Fruit fly (Drosophila melanogaster) whole organism, embryonic: ENCODE results near the gene Pink1.
A peak's percentile ranks its signal among the peaks of the same experiment; 100 is the strongest.

Experiments used
- ATbp ChIP-seq: fragments of 200-800 bp; sonication (Bioruptor generic); optimal IDR thresholded peaks from 2 replicates; lab custom pipeline; 2017; ENCODE audit warnings: missing biosample characterization, mild to moderate bottlenecking, missing genetic modification characterization, missing genetic modification reagents
- Antp ChIP-seq: fragments of 200-800 bp; sonication (Bioruptor generic); optimal IDR thresholded peaks from 3 replicates; lab custom pipeline; 2016; ENCODE audit warnings: missing biosample characterization, missing genetic modification characterization
- CG10267 ChIP-seq: fragments of 200-800 bp; sonication (Bioruptor generic); optimal IDR thresholded peaks from 2 replicates; lab custom pipeline; 2018; ENCODE audit warnings: missing biosample characterization, mild to moderate bottlenecking, missing genetic modification characterization, moderate library complexity
- CG10543 ChIP-seq: fragments of 200-800 bp; sonication (Bioruptor generic); optimal IDR thresholded peaks from 3 replicates; lab custom pipeline; 2017; ENCODE audit warnings: missing biosample characterization, mild to moderate bottlenecking, missing genetic modification characterization, moderate library complexity
- CG11504 ChIP-seq: fragments of 200-800 bp; sonication (Bioruptor generic); optimal IDR thresholded peaks from 3 replicates; lab custom pipeline; 2019; ENCODE audit warnings: missing biosample characterization, mild to moderate bottlenecking, missing genetic modification characterization, moderate library complexity
- CG12236 ChIP-seq: fragments of 200-800 bp; sonication (Bioruptor generic); optimal IDR thresholded peaks from 2 replicates; lab custom pipeline; 2016; ENCODE audit warnings: missing biosample characterization, missing genetic modification characterization
- CG13123 ChIP-seq: fragments of 200-800 bp; sonication (Bioruptor generic); optimal IDR thresholded peaks from 2 replicates; lab custom pipeline; 2016; ENCODE audit warnings: missing biosample characterization, missing genetic modification characterization
- CG13424 ChIP-seq: fragments of 200-800 bp; sonication (Bioruptor generic); optimal IDR thresholded peaks from 2 replicates; lab custom pipeline; 2019; ENCODE audit warnings: missing biosample characterization, mild to moderate bottlenecking, missing genetic modification characterization, moderate library complexity
- CG14860 ChIP-seq: fragments of 200-800 bp; sonication (Bioruptor generic); IDR thresholded peaks from 3 replicates; pipeline ENCODE4 v1.3.6; 2022; ENCODE audit warnings: missing biosample characterization, missing genetic modification characterization; ENCODE audit not compliant: partially characterized antibody
- CG15011 ChIP-seq: fragments of 200-800 bp; sonication (Bioruptor generic); optimal IDR thresholded peaks from 3 replicates; lab custom pipeline; 2018; ENCODE audit warnings: missing biosample characterization, mild to moderate bottlenecking, missing genetic modification characterization
- CG1647 ChIP-seq: fragments of 200-800 bp; sonication (Bioruptor generic); optimal IDR thresholded peaks from 3 replicates; lab custom pipeline; 2016; ENCODE audit warnings: missing biosample characterization, missing genetic modification characterization
- CG18599 ChIP-seq: fragments of 200-800 bp; sonication (Bioruptor generic); optimal IDR thresholded peaks from 3 replicates; lab custom pipeline; 2017; ENCODE audit warnings: missing biosample characterization, missing genetic modification characterization, mild to moderate bottlenecking, moderate library complexity, missing genetic modification reagents
- CG2129 ChIP-seq: fragments of 200-800 bp; sonication (Bioruptor generic); IDR thresholded peaks from 2 replicates; pipeline ENCODE4 v1.3.6; 2022; ENCODE audit warnings: missing biosample characterization, missing genetic modification characterization; ENCODE audit not compliant: partially characterized antibody
- CG33213 ChIP-seq: fragments of 200-800 bp; sonication (Bioruptor generic); optimal IDR thresholded peaks from 3 replicates; lab custom pipeline; 2016; ENCODE audit warnings: missing biosample characterization, missing genetic modification characterization
- CG34376 ChIP-seq: fragments of 200-800 bp; sonication (Bioruptor generic); optimal IDR thresholded peaks from 2 replicates; lab custom pipeline; 2018; ENCODE audit warnings: missing biosample characterization, mild to moderate bottlenecking, missing genetic modification characterization
- CG4617 ChIP-seq: fragments of 200-800 bp; sonication (Bioruptor generic); optimal IDR thresholded peaks from 3 replicates; lab custom pipeline; 2016; ENCODE audit warnings: missing biosample characterization, missing genetic modification characterization, borderline replicate concordance
- CG4707 ChIP-seq: fragments of 200-800 bp; sonication (Bioruptor generic); optimal IDR thresholded peaks from 2 replicates; lab custom pipeline; 2018; ENCODE audit warnings: missing biosample characterization, mild to moderate bottlenecking, missing genetic modification characterization, moderate library complexity
- CG7839 ChIP-seq: fragments of 200-800 bp; sonication (Bioruptor generic); optimal IDR thresholded peaks from 3 replicates; lab custom pipeline; 2018; ENCODE audit warnings: missing biosample characterization, mild to moderate bottlenecking, missing genetic modification characterization, moderate library complexity
- CG8290 ChIP-seq, 3 experiments: fragments of 200-800 bp; sonication (Bioruptor generic); optimal IDR thresholded peaks; 2 replicates each; lab custom pipeline; 2016 to 2019; ENCODE audit warnings: missing biosample characterization in 3 of 3, missing genetic modification characterization in 3 of 3, mild to moderate bottlenecking in 2 of 3, moderate library complexity in 1 of 3
- Deaf1 ChIP-seq: fragments of 200-800 bp; optimal IDR thresholded peaks from 3 replicates; lab custom pipeline; 2019; ENCODE audit warnings: missing biosample characterization, mild to moderate bottlenecking, missing genetic modification characterization, moderate library complexity
- Doc3 ChIP-seq: fragments of 200-800 bp; sonication (Bioruptor generic); IDR thresholded peaks from 3 replicates; pipeline ENCODE4 v1.3.6; 2022; ENCODE audit warnings: missing biosample characterization, missing genetic modification characterization; ENCODE audit not compliant: partially characterized antibody
- Ets65A ChIP-seq: fragments of 200-800 bp; sonication (Bioruptor generic); peaks from one replicate; lab custom pipeline; 2016; ENCODE audit warnings: missing biosample characterization, missing genetic modification characterization
- Hr39 ChIP-seq: fragments of >200 bp; optimal IDR thresholded peaks from 2 replicates; lab custom pipeline; 2017
- Kr ChIP-seq: fragments of 200-800 bp; sonication (Bioruptor generic); optimal IDR thresholded peaks from 2 replicates; lab custom pipeline; 2017; ENCODE audit warnings: missing biosample characterization, mild to moderate bottlenecking, missing genetic modification characterization
- Optix ChIP-seq: fragments of 200-800 bp; sonication (Bioruptor generic); IDR thresholded peaks from 3 replicates; pipeline ENCODE4 v1.3.6; 2022; ENCODE audit warnings: missing biosample characterization, missing genetic modification characterization
- Rx ChIP-seq: fragments of 200-800 bp; sonication (Bioruptor generic); IDR thresholded peaks from 2 replicates; pipeline ENCODE4 v1.3.6; 2022; ENCODE audit warnings: missing biosample characterization, missing genetic modification characterization
- az2 ChIP-seq: fragments of 200-800 bp; sonication (Bioruptor generic); optimal IDR thresholded peaks from 3 replicates; lab custom pipeline; 2016; ENCODE audit warnings: missing biosample characterization, missing genetic modification characterization
- bsh ChIP-seq, 2 experiments: fragments of 200-800 bp; sonication (Bioruptor generic); optimal IDR thresholded peaks; 2 replicates each; lab custom pipeline; 2017 to 2018; ENCODE audit warnings: mild to moderate bottlenecking in 2 of 2, missing biosample characterization in 2 of 2, missing genetic modification characterization in 2 of 2, moderate library complexity in 1 of 2
- dimm ChIP-seq: fragments of 200-800 bp; sonication (Bioruptor generic); IDR thresholded peaks from 2 replicates; pipeline ENCODE4 v1.3.6; 2022; ENCODE audit warnings: missing biosample characterization, missing genetic modification characterization
- gem ChIP-seq: fragments of 200-800 bp; sonication (Bioruptor generic); optimal IDR thresholded peaks from 2 replicates; lab custom pipeline; 2019; ENCODE audit warnings: missing biosample characterization, mild to moderate bottlenecking, missing genetic modification characterization, moderate library complexity
- ken ChIP-seq: fragments of 200-800 bp; sonication (Bioruptor generic); IDR thresholded peaks from 3 replicates; pipeline ENCODE4 v1.3.6; 2022; ENCODE audit warnings: missing biosample characterization, missing genetic modification characterization
- kni ChIP-seq: fragments of 200-800 bp; sonication (Bioruptor generic); optimal IDR thresholded peaks from 3 replicates; lab custom pipeline; 2017; ENCODE audit warnings: mild to moderate bottlenecking, missing biosample characterization, missing genetic modification reagents, missing genetic modification characterization
- lov ChIP-seq, 2 experiments: fragments of 200-800 bp in 1 of 2; fragments of >200 bp in 1 of 2; sonication (Bioruptor generic) in 1 of 2; IDR thresholded peaks in 1 of 2; optimal IDR thresholded peaks in 1 of 2; 2 replicates in 1 of 2; 3 replicates in 1 of 2; pipeline versions ENCODE4 v1.3.6 to Lab custom; 2017 to 2022; ENCODE audit warnings: missing biosample characterization in 1 of 2, missing genetic modification characterization in 1 of 2
- mirr ChIP-seq: fragments of 200-800 bp; sonication (Bioruptor generic); optimal IDR thresholded peaks from 3 replicates; lab custom pipeline; 2018; ENCODE audit warnings: missing biosample characterization, mild to moderate bottlenecking, missing genetic modification characterization
- mld ChIP-seq: fragments of 200-800 bp; sonication (Bioruptor generic); IDR thresholded peaks from 3 replicates; pipeline ENCODE4 v1.3.6; 2022; ENCODE audit warnings: missing biosample characterization, missing genetic modification characterization; ENCODE audit not compliant: partially characterized antibody
- nerfin-1 ChIP-seq: fragments of 200-800 bp; sonication (Bioruptor generic); optimal IDR thresholded peaks from 3 replicates; lab custom pipeline; 2019; ENCODE audit warnings: missing biosample characterization, mild to moderate bottlenecking, missing genetic modification characterization, moderate library complexity
- pita ChIP-seq: fragments of 200-800 bp; sonication (Bioruptor generic); optimal IDR thresholded peaks from 2 replicates; lab custom pipeline; 2017; ENCODE audit warnings: missing biosample characterization, mild to moderate bottlenecking, missing genetic modification characterization
- pros ChIP-seq: fragments of 200-800 bp; sonication (Bioruptor generic); optimal IDR thresholded peaks from 3 replicates; lab custom pipeline; 2019; ENCODE audit warnings: missing biosample characterization, mild to moderate bottlenecking, missing genetic modification characterization, moderate library complexity
- psq ChIP-seq: fragments of 200-800 bp; sonication (Bioruptor generic); optimal IDR thresholded peaks from 2 replicates; lab custom pipeline; 2017; ENCODE audit warnings: missing biosample characterization, missing genetic modification characterization
- rib ChIP-seq: fragments of 200-800 bp; sonication (Bioruptor generic); IDR thresholded peaks from 2 replicates; pipeline ENCODE4 v1.3.6; 2022; ENCODE audit warnings: missing biosample characterization, missing genetic modification characterization
- sug ChIP-seq: fragments of 200-800 bp; optimal IDR thresholded peaks from 2 replicates; lab custom pipeline; 2019; ENCODE audit warnings: missing biosample characterization, mild to moderate bottlenecking, missing genetic modification characterization, moderate library complexity
- unc-4 ChIP-seq: fragments of 200-800 bp; sonication (Bioruptor generic); IDR thresholded peaks from 2 replicates; pipeline ENCODE4 v1.3.6; 2022; ENCODE audit warnings: missing biosample characterization, missing genetic modification characterization; ENCODE audit not compliant: partially characterized antibody
- unpg ChIP-seq: fragments of 200-800 bp; sonication (Bioruptor generic); optimal IDR thresholded peaks from 3 replicates; lab custom pipeline; 2018; ENCODE audit warnings: missing biosample characterization, mild to moderate bottlenecking, missing genetic modification characterization, moderate library complexity

Pink1 gene

DNA sequence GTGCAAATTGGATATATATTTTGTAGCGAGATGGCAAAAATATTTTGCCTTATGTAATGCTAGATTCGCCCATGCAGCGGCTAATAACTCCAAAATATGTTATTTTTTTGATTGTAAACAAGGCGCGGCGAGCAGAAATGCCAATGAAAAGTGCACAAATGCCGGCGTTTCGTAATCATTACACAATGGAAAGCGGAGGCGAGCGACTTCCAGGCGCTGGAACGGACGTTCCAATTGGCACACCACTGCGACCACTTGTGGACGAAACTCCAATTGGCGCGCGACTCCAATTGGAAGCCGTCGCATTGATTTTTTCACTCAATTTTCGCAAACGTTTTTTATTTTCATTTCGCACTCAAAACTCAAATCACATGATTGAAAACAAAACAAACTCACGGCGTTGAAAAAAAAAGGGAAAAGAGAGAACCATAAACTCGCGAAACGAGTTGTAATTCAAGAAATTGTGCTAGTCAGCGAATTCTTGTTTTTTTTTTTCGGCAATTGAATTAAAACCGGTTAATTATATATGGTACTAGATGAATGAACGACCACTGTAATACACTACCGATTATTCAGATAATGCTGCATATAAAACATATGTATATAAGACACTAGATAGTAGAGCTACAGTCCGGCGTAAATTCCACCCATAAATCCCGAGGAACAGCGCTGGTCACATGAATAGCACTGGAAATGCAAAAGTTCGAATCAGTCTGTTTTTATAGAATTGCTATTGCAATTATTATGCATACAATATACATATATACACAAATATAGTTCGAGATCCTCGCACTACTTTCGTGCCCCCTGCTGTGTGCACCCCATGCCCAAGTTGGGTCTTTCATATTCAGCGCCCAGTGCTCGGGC, 4.7 kb upstream of the Pink1 start, which contains the start of gene ND-ASHI (continued):
- TF ChIP-seq CG2129, result no peak
- peak; percentile 69 for TF ChIP-seq CG8290 (GFP tag; optimal IDR thresholded peaks at IDR 0.05; lab: Kevin White, UChicago)
- TF ChIP-seq CG8290 (tag; optimal IDR thresholded peaks at IDR 0.05; lab: Kevin White, UChicago), result peak in 1 of 2 experiments; percentile 99
- TF ChIP-seq, all 482 proteins: peak for 412

- TF ChIP-seq CG10543 (GFP tag; lab: Kevin White, UChicago), result peak; percentile 56
- peak; percentile 6; the same call in 1 of the 2 replicates for TF ChIP-seq rib
- no peak for TF ChIP-seq CG10267 (tag; lab: Kevin White, UChicago)
- TF ChIP-seq sug (tag; lab: Kevin White, UChicago), result peak; percentile 40
- no peak for TF ChIP-seq lov (optimal IDR thresholded peaks at IDR 0.05; lab: Kevin White, UChicago)
- TF ChIP-seq lov (GFP tag; IDR thresholded peaks at IDR 0.05; lab: Robert Waterston, UW), result no peak
- TF ChIP-seq CG13424, result no peak
- TF ChIP-seq ken (GFP tag; lab: Robert Waterston, UW), result no peak
- no peak for TF ChIP-seq Antp (GFP tag; lab: Kevin White, UChicago)
- no peak for TF ChIP-seq CG7839
- peak; percentile 73 for TF ChIP-seq CG34376 (GFP tag; lab: Kevin White, UChicago)
- TF ChIP-seq pita (GFP tag; lab: Kevin White, UChicago), result no peak
- peak; percentile 87 for TF ChIP-seq Deaf1 (tag; lab: Kevin White, UChicago)
Observed at dm6 chrX:6679502-6679810, 4.1 kb upstream of the Pink1 start.

DNA sequence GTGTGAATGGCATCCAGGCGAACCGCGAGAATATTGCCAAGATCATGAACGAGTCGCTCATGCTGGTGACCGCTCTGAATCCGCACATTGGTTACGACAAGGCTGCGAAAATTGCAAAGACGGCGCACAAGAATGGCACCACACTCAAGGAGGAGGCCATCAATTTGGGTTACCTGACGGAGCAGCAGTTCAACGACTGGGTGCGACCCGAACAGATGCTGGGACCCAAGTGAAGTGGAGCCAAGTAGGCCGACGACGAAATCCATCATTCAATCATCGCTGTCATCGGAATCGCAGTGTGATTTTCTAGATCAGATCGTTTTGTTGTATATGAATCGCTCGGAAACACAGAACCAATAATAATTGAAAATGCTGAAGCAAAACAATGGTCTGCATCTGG, 2.1 kb upstream of the Pink1 start, which contains the start of gene Fum2:
Gene Fum2 (plus strand): TSS at position 301 of the 400 bp plus-strand sequence.
- no peak for TF ChIP-seq CG12236 (GFP tag; lab: Kevin White, UChicago)
- peak; percentile 26 for TF ChIP-seq Ets65A

DNA sequence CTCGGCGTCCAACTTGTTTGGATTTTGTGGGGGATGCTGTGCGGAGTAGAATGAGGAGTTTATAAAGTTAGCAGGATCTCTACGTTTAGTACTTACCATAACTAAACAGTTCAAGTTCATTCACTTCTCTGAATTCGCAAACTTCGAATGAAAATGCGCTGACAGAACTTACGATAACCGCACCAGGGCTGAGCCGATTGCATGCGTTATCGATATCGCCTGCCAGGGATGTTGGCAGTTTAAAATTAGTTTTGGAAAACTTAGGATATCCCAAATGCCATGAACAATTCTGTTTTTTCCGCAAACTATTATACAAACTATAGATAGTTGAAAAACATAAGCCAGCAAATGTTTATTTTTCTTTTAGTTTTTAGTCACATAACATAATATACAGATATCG, 3.7 kb downstream of the Pink1 start, which contains the start of gene CG44303:
Gene CG44303 (minus strand): TSS at position 154 of the 400 bp plus-strand sequence.
- TF ChIP-seq CG14860 (peak; percentile 69), CG4617 (GFP tag; lab: Kevin White, UChicago) (no peak), CG4707 (GFP tag; lab: Kevin White, UChicago) (no peak), Hr39 (lab: Kevin White, UChicago) (no peak), Doc3 (peak; percentile 34; the same call in 1 of the 3 replicates), CG34376 (GFP tag; lab: Kevin White, UChicago) (no peak), CG15011 (no peak), mld (peak; percentile 80), psq (no peak), gem (tag; lab: Kevin White, UChicago) (no peak), Rx (GFP tag; lab: Robert Waterston, UW) (no peak), CG11504 (tag; lab: Kevin White, UChicago) (no peak), CG33213 (GFP tag; lab: Kevin White, UChicago) (no peak), CG1647 (no peak), CG18599 (GFP tag; lab: Kevin White, UChicago) (no peak), nerfin-1 (tag; lab: Kevin White, UChicago) (no peak), mirr (GFP tag; lab: Kevin White, UChicago) (no peak), az2 (GFP tag; lab: Kevin White, UChicago) (no peak), Kr (GFP tag; lab: Kevin White, UChicago) (no peak), pros (no peak), kni (GFP tag; lab: Kevin White, UChicago) (no peak), unpg (GFP tag; lab: Kevin White, UChicago) (no peak), Optix (GFP tag; lab: Robert Waterston, UW) (no peak), ATbp (GFP tag; lab: Kevin White, UChicago) (no peak), bsh (GFP tag; optimal IDR thresholded peaks at IDR 0.05; lab: Kevin White, UChicago) (no peak), unc-4 (GFP tag; lab: Robert Waterston, UW) (0 out of 2 replicates have a peak, but pooled peaks have one; percentile 23), dimm (GFP tag; lab: Robert Waterston, UW) (no peak), CG13123 (no peak)
